Fruit fly (Drosophila melanogaster) whole organism, prepupa: ENCODE data around the gene CG13293.

Experiments used
- CG10669 ChIP-seq: fragments of 200-800 bp; sonication (Bioruptor generic); optimal IDR thresholded peaks from 3 replicates; lab custom pipeline; 2018; ENCODE audit warnings: missing biosample characterization, mild to moderate bottlenecking, missing genetic modification characterization, moderate library complexity
- CG16779 ChIP-seq: fragments of 200-800 bp; sonication (Bioruptor generic); optimal IDR thresholded peaks from 3 replicates; lab custom pipeline; 2017; ENCODE audit warnings: missing biosample characterization, mild to moderate bottlenecking, missing genetic modification characterization
- CG6163 ChIP-seq: fragments of 200-800 bp; sonication (Bioruptor generic); IDR thresholded peaks from 3 replicates; pipeline ENCODE4 v1.3.6; 2022; ENCODE audit warnings: missing biosample characterization, missing genetic modification characterization
- CG6854 ChIP-seq: fragments of 200-800 bp; sonication (Bioruptor generic); optimal IDR thresholded peaks from 2 replicates; lab custom pipeline; 2017; ENCODE audit warnings: missing biosample characterization, mild to moderate bottlenecking, missing genetic modification characterization
- CG7368 ChIP-seq: fragments of 200-800 bp; sonication (Bioruptor generic); optimal IDR thresholded peaks from 3 replicates; lab custom pipeline; 2016; ENCODE audit warnings: missing biosample characterization, missing genetic modification characterization
- Eip93F ChIP-seq: fragments of 200-800 bp; sonication (Bioruptor generic); optimal IDR thresholded peaks from 2 replicates; lab custom pipeline; 2016; ENCODE audit warnings: missing biosample characterization, mild to moderate bottlenecking, missing genetic modification characterization
- Gug ChIP-seq: fragments of 200-800 bp; sonication (Bioruptor generic); IDR thresholded peaks from 2 replicates; pipeline ENCODE4 v1.3.6; 2022; ENCODE audit warnings: missing biosample characterization, missing genetic modification characterization
- Lpt ChIP-seq: fragments of 200-800 bp; sonication (Bioruptor generic); optimal IDR thresholded peaks from 3 replicates; lab custom pipeline; 2016; ENCODE audit warnings: missing biosample characterization, missing genetic modification characterization
- Met ChIP-seq: fragments of 200-800 bp; sonication (Bioruptor generic); optimal IDR thresholded peaks from 3 replicates; lab custom pipeline; 2016; ENCODE audit warnings: missing biosample characterization, missing genetic modification characterization
- Smox ChIP-seq: fragments of 200-800 bp; sonication (Bioruptor generic); optimal IDR thresholded peaks from 3 replicates; lab custom pipeline; 2016; ENCODE audit warnings: missing biosample characterization, missing genetic modification characterization
- Sox102F ChIP-seq: fragments of 200-800 bp; sonication (Bioruptor generic); optimal IDR thresholded peaks from 2 replicates; lab custom pipeline; 2016; ENCODE audit warnings: missing biosample characterization, mild to moderate bottlenecking, missing genetic modification characterization
- fd85E ChIP-seq: fragments of 200-800 bp; sonication (Bioruptor generic); optimal IDR thresholded peaks from 3 replicates; lab custom pipeline; 2016; ENCODE audit warnings: missing biosample characterization, missing genetic modification characterization
- ss ChIP-seq, 2 experiments: fragments of 200-800 bp; sonication (Bioruptor generic); optimal IDR thresholded peaks; 2 replicates in 1 of 2; 3 replicates in 1 of 2; lab custom pipeline; 2017 to 2018; ENCODE audit warnings: mild to moderate bottlenecking in 2 of 2, missing biosample characterization in 2 of 2, missing genetic modification characterization in 2 of 2, moderate library complexity in 1 of 2

- TF ChIP-seq fd85E (no peak), Gug (GFP tag; lab: Robert Waterston, UW) (no peak), CG16779 (tag; lab: Kevin White, UChicago) (no peak), Smox (no peak), Eip93F (GFP tag; lab: Kevin White, UChicago) (no peak), Sox102F (GFP tag; lab: Kevin White, UChicago) (no peak), CG7368 (GFP tag; lab: Kevin White, UChicago) (no peak), CG6854 (no peak), CG10669 (no peak), ss (GFP tag; optimal IDR thresholded peaks at IDR 0.05; lab: Kevin White, UChicago) (no peak), Met (no peak), CG6163 (GFP tag; lab: Robert Waterston, UW) (no peak), Lpt (GFP tag; lab: Kevin White, UChicago) (no peak)
These were observed 57.4 kb downstream of the CG13293 start, which contains the start of gene Cpr65Av for dm6 chr3L:6139924-6140574.
